Worm (Caenorhabditis elegans) whole organism, L3 larva: ENCODE data around the gene prp-9.

Experiments used
- R02D3.7 ChIP-seq: fragments of 150-350 bp; optimal IDR thresholded peaks from 2 replicates; lab custom pipeline; 2014; ENCODE audit warnings: missing biosample characterization, missing genetic modification characterization
- ZK546.5 ChIP-seq: sonication (generic microtip); optimal IDR thresholded peaks from 2 replicates; lab custom pipeline; 2017; ENCODE audit warnings: missing biosample characterization, missing genetic modification characterization
- aly-2 ChIP-seq: fragments of 150-350 bp; optimal IDR thresholded peaks from 2 replicates; lab custom pipeline; 2014; ENCODE audit warnings: missing biosample characterization, missing genetic modification characterization
- ama-1 ChIP-seq: fragments of 150-350 bp; optimal IDR thresholded peaks from 2 replicates; lab custom pipeline; 2018
- ceh-16 ChIP-seq: sonication (generic microtip); optimal IDR thresholded peaks from 2 replicates; lab custom pipeline; 2017; ENCODE audit warnings: missing biosample characterization, missing genetic modification characterization
- ceh-28 ChIP-seq: fragments of 150-350 bp; optimal IDR thresholded peaks from 2 replicates; lab custom pipeline; 2014; ENCODE audit warnings: missing biosample characterization, missing genetic modification reagents, missing genetic modification characterization
- ceh-82 ChIP-seq: fragments of 150-350 bp; optimal IDR thresholded peaks from 2 replicates; lab custom pipeline; 2014; ENCODE audit warnings: missing biosample characterization, missing genetic modification characterization
- ceh-9 ChIP-seq: sonication (generic microtip); optimal IDR thresholded peaks from 2 replicates; lab custom pipeline; 2018; ENCODE audit warnings: missing biosample characterization, missing genetic modification characterization
- daf-12 ChIP-seq: fragments of 150-350 bp; optimal IDR thresholded peaks from 2 replicates; lab custom pipeline; 2014; ENCODE audit warnings: missing biosample characterization, missing genetic modification reagents, missing genetic modification characterization
- egl-27 ChIP-seq: sonication (generic microtip); optimal IDR thresholded peaks from 4 replicates; lab custom pipeline; 2017; ENCODE audit warnings: missing biosample characterization, missing genetic modification reagents, missing genetic modification characterization
- egl-5 ChIP-seq: fragments of 150-350 bp; optimal IDR thresholded peaks from 2 replicates; lab custom pipeline; 2017; ENCODE audit warnings: missing biosample characterization, missing genetic modification reagents, missing genetic modification characterization, inconsistent platforms
- elt-1 ChIP-seq: fragments of 150-350 bp; optimal IDR thresholded peaks from 2 replicates; lab custom pipeline; 2014; ENCODE audit warnings: missing biosample characterization, missing genetic modification characterization
- elt-2 ChIP-seq: sonication (generic microtip); optimal IDR thresholded peaks from 2 replicates; lab custom pipeline; 2016; ENCODE audit warnings: missing genetic modification reagents, mild to moderate bottlenecking, missing genetic modification characterization, missing compliant biosample characterization
- elt-3 ChIP-seq, 3 experiments: fragments of 150-350 bp in 1 of 3; sonication (generic microtip) in 2 of 3; optimal IDR thresholded peaks; 2 replicates in 2 of 3; 4 replicates in 1 of 3; lab custom pipeline; 2014 to 2017; ENCODE audit warnings: missing biosample characterization in 3 of 3, missing genetic modification characterization in 3 of 3
- eor-1 ChIP-seq, 2 experiments: fragments of 150-350 bp; optimal IDR thresholded peaks; 2 replicates each; lab custom pipeline; 2014 to 2018; ENCODE audit warnings: missing biosample characterization in 2 of 2, missing genetic modification characterization in 2 of 2
- fkh-10 ChIP-seq: sonication (generic microtip); optimal IDR thresholded peaks from 2 replicates; lab custom pipeline; 2017; ENCODE audit warnings: missing biosample characterization, missing genetic modification reagents, missing genetic modification characterization
- fkh-2 ChIP-seq: fragments of 150-350 bp; optimal IDR thresholded peaks from 2 replicates; lab custom pipeline; 2014; ENCODE audit warnings: missing biosample characterization, missing genetic modification reagents, missing genetic modification characterization
- fos-1 ChIP-seq: fragments of 150-350 bp; optimal IDR thresholded peaks from 2 replicates; lab custom pipeline; 2014; ENCODE audit warnings: missing biosample characterization, missing genetic modification characterization
- hmg-11 ChIP-seq: sonication (generic microtip); optimal IDR thresholded peaks from 2 replicates; lab custom pipeline; 2016; ENCODE audit warnings: missing genetic modification characterization, missing compliant biosample characterization
- jun-1 ChIP-seq: fragments of 150-350 bp; optimal IDR thresholded peaks from 2 replicates; lab custom pipeline; 2014; ENCODE audit warnings: missing biosample characterization, missing genetic modification reagents, missing genetic modification characterization
- lin-15B ChIP-seq: fragments of 150-350 bp; optimal IDR thresholded peaks from 2 replicates; lab custom pipeline; 2014; ENCODE audit warnings: missing biosample characterization, missing genetic modification characterization
- lin-39 ChIP-seq: fragments of 150-350 bp; optimal IDR thresholded peaks from 2 replicates; lab custom pipeline; 2018; ENCODE audit warnings: missing biosample characterization, missing genetic modification reagents, missing genetic modification characterization
- lsy-12 ChIP-seq: sonication (generic microtip); optimal IDR thresholded peaks from 2 replicates; lab custom pipeline; 2016; ENCODE audit warnings: mild to moderate bottlenecking, missing genetic modification characterization, missing compliant biosample characterization
- mdl-1 ChIP-seq: fragments of 150-350 bp; optimal IDR thresholded peaks from 2 replicates; lab custom pipeline; 2014; ENCODE audit warnings: missing biosample characterization, missing genetic modification characterization
- mml-1 ChIP-seq: fragments of 150-350 bp; sonication (generic microtip); optimal IDR thresholded peaks from 3 replicates; lab custom pipeline; 2014; ENCODE audit warnings: missing biosample characterization, missing genetic modification characterization
- nfya-1 ChIP-seq: sonication (generic microtip); optimal IDR thresholded peaks from 2 replicates; lab custom pipeline; 2017; ENCODE audit warnings: missing genetic modification characterization, mild to moderate bottlenecking, missing compliant biosample characterization, antibody characterized with exemption, moderate library complexity; ENCODE audit not compliant: insufficient read depth
- nhr-11 ChIP-seq: fragments of 150-350 bp; optimal IDR thresholded peaks from 2 replicates; lab custom pipeline; 2014; ENCODE audit warnings: missing biosample characterization, missing genetic modification characterization
- nhr-23 ChIP-seq: fragments of 150-350 bp; optimal IDR thresholded peaks from 2 replicates; lab custom pipeline; 2014; ENCODE audit warnings: missing biosample characterization, missing genetic modification reagents, missing genetic modification characterization
- nhr-237 ChIP-seq: fragments of 150-350 bp; optimal IDR thresholded peaks from 2 replicates; lab custom pipeline; 2014; ENCODE audit warnings: missing biosample characterization, missing genetic modification characterization
- nhr-25 ChIP-seq: sonication (generic microtip); optimal IDR thresholded peaks from 2 replicates; lab custom pipeline; 2017; ENCODE audit warnings: missing biosample characterization, missing genetic modification characterization
- nhr-28 ChIP-seq: fragments of 150-350 bp; optimal IDR thresholded peaks from 2 replicates; lab custom pipeline; 2014; ENCODE audit warnings: missing biosample characterization, missing genetic modification characterization
- nhr-43 ChIP-seq: sonication (generic microtip); optimal IDR thresholded peaks from 2 replicates; lab custom pipeline; 2016; ENCODE audit warnings: mild to moderate bottlenecking, missing genetic modification characterization, missing compliant biosample characterization; ENCODE audit not compliant: poor library complexity, severe bottlenecking
- nhr-67 ChIP-seq: fragments of 150-350 bp; optimal IDR thresholded peaks from 2 replicates; lab custom pipeline; 2014; ENCODE audit warnings: missing biosample characterization, missing genetic modification characterization
- nhr-76 ChIP-seq: fragments of 150-350 bp; sonication (generic microtip); optimal IDR thresholded peaks from 5 replicates; lab custom pipeline; 2014; ENCODE audit warnings: missing biosample characterization, missing genetic modification characterization
- nhr-77 ChIP-seq: fragments of 150-350 bp; optimal IDR thresholded peaks from 2 replicates; lab custom pipeline; 2014; ENCODE audit warnings: missing biosample characterization, missing genetic modification characterization
- pha-4 ChIP-seq: fragments of 150-350 bp; optimal IDR thresholded peaks from 2 replicates; lab custom pipeline; 2014; ENCODE audit warnings: missing biosample characterization, missing genetic modification reagents, missing genetic modification characterization
- pqm-1 ChIP-seq: fragments of 150-350 bp; optimal IDR thresholded peaks from 2 replicates; lab custom pipeline; 2017; ENCODE audit warnings: missing biosample characterization, missing genetic modification characterization, inconsistent platforms
- skn-1 ChIP-seq: fragments of 150-350 bp; optimal IDR thresholded peaks from 2 replicates; lab custom pipeline; 2014; ENCODE audit warnings: missing biosample characterization, missing genetic modification characterization
- snpc-4 ChIP-seq: fragments of 150-350 bp; optimal IDR thresholded peaks from 2 replicates; lab custom pipeline; 2014; ENCODE audit warnings: missing biosample characterization, missing genetic modification characterization
- tbx-2 ChIP-seq: sonication (generic microtip); optimal IDR thresholded peaks from 2 replicates; lab custom pipeline; 2016; ENCODE audit warnings: mild to moderate bottlenecking, missing genetic modification characterization, missing compliant biosample characterization
- unc-39 ChIP-seq: sonication (generic microtip); optimal IDR thresholded peaks from 4 replicates; lab custom pipeline; 2017; ENCODE audit warnings: missing biosample characterization, missing genetic modification characterization
- unc-62 ChIP-seq: fragments of 150-350 bp; sonication (generic microtip); optimal IDR thresholded peaks from 4 replicates; lab custom pipeline; 2014; ENCODE audit warnings: missing biosample characterization, missing genetic modification reagents, missing genetic modification characterization
- zag-1 ChIP-seq: fragments of 150-350 bp; optimal IDR thresholded peaks from 2 replicates; lab custom pipeline; 2014; ENCODE audit warnings: missing biosample characterization, missing genetic modification characterization
- ztf-11 ChIP-seq: fragments of 150-350 bp; optimal IDR thresholded peaks from 2 replicates; lab custom pipeline; 2014; ENCODE audit warnings: missing biosample characterization, missing genetic modification characterization
- ztf-4 ChIP-seq: fragments of 150-350 bp; optimal IDR thresholded peaks from 2 replicates; lab custom pipeline; 2014; ENCODE audit warnings: missing biosample characterization, missing genetic modification characterization

prp-9 gene

DNA sequence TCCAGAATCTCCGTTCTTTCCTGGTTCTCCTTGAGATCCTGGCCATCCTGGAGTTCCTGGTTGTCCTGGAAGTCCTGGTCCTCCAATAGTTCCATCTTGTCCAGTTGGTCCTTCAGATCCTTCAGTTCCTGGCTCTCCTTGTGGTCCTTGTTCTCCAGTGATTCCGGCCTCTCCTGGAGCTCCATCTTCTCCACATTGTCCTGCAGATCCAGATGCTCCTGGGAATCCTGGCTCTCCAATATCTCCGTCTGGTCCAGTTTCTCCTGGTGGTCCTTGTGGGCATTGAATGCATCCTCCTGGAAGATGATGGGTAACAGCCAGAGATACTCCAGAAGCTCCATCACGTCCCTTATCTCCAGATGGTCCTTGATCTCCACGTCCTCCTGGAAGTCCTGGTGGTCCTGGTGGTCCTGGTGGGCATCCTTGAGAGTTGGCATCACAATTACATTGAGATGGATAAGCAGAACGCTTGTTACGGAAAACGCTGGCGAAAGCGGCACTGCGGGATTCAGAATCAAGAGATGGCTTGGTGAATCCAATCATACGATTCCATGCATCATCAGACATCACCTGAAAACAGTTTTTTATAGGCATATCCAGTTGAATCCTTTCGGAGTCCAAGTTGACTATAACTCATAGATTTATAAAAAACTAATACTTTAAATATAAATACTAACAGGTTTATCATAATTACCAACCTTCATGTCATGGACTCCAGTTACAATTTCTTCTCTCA lies 43.2 kb upstream of the prp-9 start:
- TF ChIP-seq nhr-237 (tag; lab: Kevin White, UChicago), result no peak
- no peak for TF ChIP-seq ceh-16
- TF ChIP-seq egl-5 (tag; lab: Kevin White, UChicago), result no peak
- TF ChIP-seq fkh-10 (GFP tag; lab: Kevin White, UChicago), result no peak
- TF ChIP-seq aly-2 (tag; lab: Kevin White, UChicago), result no peak
- TF ChIP-seq nhr-11 (tag; lab: Kevin White, UChicago), result no peak
- no peak for TF ChIP-seq mml-1 (tag; lab: Kevin White, UChicago)
- no peak for TF ChIP-seq eor-1 (tag; optimal IDR thresholded peaks at IDR 0.05; lab: Kevin White, UChicago)
- TF ChIP-seq fos-1 (tag; lab: Kevin White, UChicago), result no peak
- TF ChIP-seq zag-1, result no peak
- no peak for TF ChIP-seq snpc-4 (tag; lab: Kevin White, UChicago)
- TF ChIP-seq, all 47 proteins: peak for 0

DNA sequence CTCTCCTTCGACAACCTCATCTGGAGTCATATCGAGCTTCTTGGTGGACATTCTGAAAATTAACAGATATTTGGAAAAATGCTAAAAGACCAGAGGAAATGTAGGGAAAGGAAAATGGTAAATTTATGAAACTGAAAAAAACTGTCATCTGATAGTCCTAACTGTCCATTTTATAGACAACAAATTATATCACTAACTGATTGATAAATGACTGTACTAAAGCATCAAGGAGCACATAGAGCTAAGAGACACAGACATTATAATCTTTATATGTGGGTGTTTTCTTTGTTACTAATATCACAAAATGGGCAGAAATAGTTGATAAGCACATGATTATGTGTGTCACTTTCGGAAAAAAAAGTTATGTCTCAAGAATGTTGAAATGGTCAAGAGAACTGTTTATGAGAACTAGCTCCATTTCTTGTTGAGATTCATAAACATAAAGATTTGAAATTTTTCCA lies 41.6 kb upstream of the prp-9 start, which contains the start of gene F54C9.3:
Gene F54C9.3, minus strand, starts transcription at position 51 of the 461 bp plus-strand sequence.
- TF ChIP-seq daf-12 (tag; lab: Kevin White, UChicago) (no peak), nhr-23 (tag; lab: Kevin White, UChicago) (no peak), ceh-16 (no peak), ceh-28 (no peak), egl-27 (no peak), ZK546.5 (tag; lab: Kevin White, UChicago) (no peak), fkh-10 (GFP tag; lab: Kevin White, UChicago) (no peak), unc-39 (no peak), nhr-25 (tag; lab: Kevin White, UChicago) (no peak), aly-2 (tag; lab: Kevin White, UChicago) (no peak), tbx-2 (tag; lab: Kevin White, UChicago) (no peak), mdl-1 (tag; lab: Kevin White, UChicago) (no peak), fkh-2 (no peak), zag-1 (no peak), ama-1 (lab: Kevin White, UChicago) (no peak), nhr-11 (tag; lab: Kevin White, UChicago) (no peak), ceh-82 (tag; lab: Kevin White, UChicago) (no peak), eor-1 (tag; optimal IDR thresholded peaks at IDR 0.05; lab: Kevin White, UChicago) (no peak), lin-39 (no peak), skn-1 (tag; lab: Kevin White, UChicago) (no peak), elt-3 (tag; optimal IDR thresholded peaks at IDR 0.05; lab: Kevin White, UChicago) (no peak), jun-1 (tag; lab: Kevin White, UChicago) (peak; percentile 55), ztf-4 (tag; lab: Kevin White, UChicago) (no peak), pqm-1 (peak; percentile 98), hmg-11 (tag; lab: Kevin White, UChicago) (no peak), nhr-77 (tag; lab: Kevin White, UChicago) (no peak), mml-1 (tag; lab: Kevin White, UChicago) (no peak), nhr-43 (tag; lab: Kevin White, UChicago) (no peak), R02D3.7 (tag; lab: Kevin White, UChicago) (no peak), elt-1 (tag; lab: Kevin White, UChicago) (no peak), egl-5 (tag; lab: Kevin White, UChicago) (no peak), elt-2 (tag; lab: Kevin White, UChicago) (peak; percentile 95), snpc-4 (tag; lab: Kevin White, UChicago) (no peak), lsy-12 (tag; lab: Kevin White, UChicago) (no peak), pha-4 (tag; lab: Kevin White, UChicago) (peak; percentile 80), lin-15B (no peak)

DNA sequence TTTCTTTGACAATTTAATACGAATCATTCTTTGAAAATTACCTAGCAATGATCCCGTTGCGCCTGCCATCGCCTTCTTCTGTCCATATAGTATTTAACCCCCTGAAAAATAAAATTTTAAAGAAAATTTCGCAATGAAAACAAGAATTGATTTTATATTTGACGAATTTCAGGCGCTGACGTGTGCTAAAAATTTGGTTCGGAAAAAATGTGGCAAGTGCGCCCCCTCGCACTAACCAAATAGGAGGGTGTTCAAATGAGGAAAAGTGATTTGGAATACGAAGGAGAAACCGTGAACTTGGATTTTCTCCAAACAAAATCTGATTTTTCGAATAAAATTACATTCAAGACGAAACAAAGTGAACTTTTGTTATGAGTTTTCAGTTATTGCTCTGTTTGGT lies 40.8 kb upstream of the prp-9 start, which contains the start of gene stc-1:
Gene stc-1, minus strand, starts transcription at position 101 of the 400 bp plus-strand sequence.
- TF ChIP-seq fkh-10 (GFP tag; lab: Kevin White, UChicago) (no peak), pha-4 (tag; lab: Kevin White, UChicago) (peak; percentile 52), snpc-4 (tag; lab: Kevin White, UChicago) (no peak), nhr-28 (tag; lab: Kevin White, UChicago) (no peak), egl-27 (no peak), pqm-1 (peak; percentile 45), nhr-11 (tag; lab: Kevin White, UChicago) (no peak), ceh-9 (tag; lab: Kevin White, UChicago) (no peak), nhr-67 (tag; lab: Kevin White, UChicago) (no peak), hmg-11 (tag; lab: Kevin White, UChicago) (no peak), ceh-82 (tag; lab: Kevin White, UChicago) (no peak), daf-12 (tag; lab: Kevin White, UChicago) (no peak), jun-1 (tag; lab: Kevin White, UChicago) (no peak), tbx-2 (tag; lab: Kevin White, UChicago) (no peak), nfya-1 (tag; lab: Kevin White, UChicago) (peak; percentile 55), mml-1 (tag; lab: Kevin White, UChicago) (no peak), skn-1 (tag; lab: Kevin White, UChicago) (no peak), eor-1 (tag; optimal IDR thresholded peaks at IDR 0.05; lab: Kevin White, UChicago) (no peak), nhr-43 (tag; lab: Kevin White, UChicago) (no peak), ztf-11 (tag; lab: Kevin White, UChicago) (no peak), R02D3.7 (tag; lab: Kevin White, UChicago) (no peak), aly-2 (tag; lab: Kevin White, UChicago) (no peak), unc-62 (GFP tag; lab: Kevin White, UChicago) (no peak), nhr-237 (tag; lab: Kevin White, UChicago) (no peak), nhr-76 (no peak), ama-1 (lab: Kevin White, UChicago) (no peak), ztf-4 (tag; lab: Kevin White, UChicago) (no peak), ZK546.5 (tag; lab: Kevin White, UChicago) (no peak), ceh-28 (peak; percentile 1)
